Worm (Caenorhabditis elegans) whole organism, L3 larva: Measurements from ENCODE around the gene F44D12.10.

Source experiments
- elt-2 ChIP-seq: sonication (generic microtip); optimal IDR thresholded peaks from 2 replicates; lab custom pipeline; 2016; ENCODE audit warnings: missing genetic modification reagents, mild to moderate bottlenecking, missing genetic modification characterization, missing compliant biosample characterization
- fkh-10 ChIP-seq: sonication (generic microtip); optimal IDR thresholded peaks from 2 replicates; lab custom pipeline; 2017; ENCODE audit warnings: missing biosample characterization, missing genetic modification reagents, missing genetic modification characterization
- fos-1 ChIP-seq: fragments of 150-350 bp; optimal IDR thresholded peaks from 2 replicates; lab custom pipeline; 2014; ENCODE audit warnings: missing biosample characterization, missing genetic modification characterization
- pha-4 ChIP-seq: fragments of 150-350 bp; optimal IDR thresholded peaks from 2 replicates; lab custom pipeline; 2014; ENCODE audit warnings: missing biosample characterization, missing genetic modification reagents, missing genetic modification characterization
- snpc-4 ChIP-seq: fragments of 150-350 bp; optimal IDR thresholded peaks from 2 replicates; lab custom pipeline; 2014; ENCODE audit warnings: missing biosample characterization, missing genetic modification characterization
- zag-1 ChIP-seq: fragments of 150-350 bp; optimal IDR thresholded peaks from 2 replicates; lab custom pipeline; 2014; ENCODE audit warnings: missing biosample characterization, missing genetic modification characterization
- ztf-4 ChIP-seq: fragments of 150-350 bp; optimal IDR thresholded peaks from 2 replicates; lab custom pipeline; 2014; ENCODE audit warnings: missing biosample characterization, missing genetic modification characterization

DNA sequence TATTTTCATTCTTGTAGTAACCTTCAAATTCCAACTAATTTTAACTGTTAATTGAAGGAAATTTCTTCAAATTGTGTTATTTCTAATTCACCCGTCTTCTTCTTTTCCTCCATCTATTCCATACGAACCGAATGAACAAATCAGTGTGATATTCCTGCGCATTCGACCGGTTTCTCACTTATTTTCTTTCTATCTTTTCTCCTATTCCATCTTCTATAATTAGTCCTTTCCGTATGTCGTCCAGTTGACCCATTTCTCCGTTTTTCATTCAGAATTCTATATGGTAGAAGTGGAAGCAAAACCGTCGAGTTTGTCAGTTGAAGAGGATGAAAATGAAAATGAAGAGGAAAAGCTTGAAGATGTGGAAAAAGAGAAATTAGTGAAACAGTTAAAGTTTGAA is 27.3 kb downstream of the F44D12.10 start, which contains the start of gene magu-4:
- no peak for TF ChIP-seq fkh-10
- TF ChIP-seq snpc-4 (tag; lab: Kevin White, UChicago): no peak
- TF ChIP-seq fos-1: no peak
- no peak for TF ChIP-seq elt-2 (tag; lab: Kevin White, UChicago)
- TF ChIP-seq pha-4: no peak
- TF ChIP-seq ztf-4 (tag; lab: Kevin White, UChicago): no peak
- no peak for TF ChIP-seq zag-1 (tag; lab: Kevin White, UChicago)
